Worm (Caenorhabditis elegans) whole organism, late embryonic: ENCODE measurements around the gene C34F6.7.

Experiments
- C08G9.2 ChIP-seq: sonication (generic microtip); optimal IDR thresholded peaks from 2 replicates; lab custom pipeline; 2016; ENCODE audit warnings: mild to moderate bottlenecking, missing genetic modification characterization, moderate library complexity, missing compliant biosample characterization
- C38D4.7 ChIP-seq: fragments of 200-800 bp; sonication (Bioruptor generic); optimal IDR thresholded peaks from 2 replicates; lab custom pipeline; 2018; ENCODE audit warnings: mild to moderate bottlenecking, missing genetic modification characterization, moderate library complexity, missing compliant biosample characterization
- F13H6.1 ChIP-seq: sonication (generic microtip); optimal IDR thresholded peaks from 2 replicates; lab custom pipeline; 2016; ENCODE audit warnings: missing genetic modification characterization, missing compliant biosample characterization
- K02D7.2 ChIP-seq: sonication (generic microtip); optimal IDR thresholded peaks from 2 replicates; lab custom pipeline; 2017; ENCODE audit warnings: mild to moderate bottlenecking, missing genetic modification characterization, missing compliant biosample characterization
- K09A11.1 ChIP-seq: sonication (generic microtip); optimal IDR thresholded peaks from 2 replicates; lab custom pipeline; 2017; ENCODE audit warnings: antibody characterized with exemption, mild to moderate bottlenecking, missing genetic modification characterization, missing compliant biosample characterization; ENCODE audit not compliant: insufficient read depth
- T23F11.4 ChIP-seq: fragments of 200-800 bp; sonication (Bioruptor generic); optimal IDR thresholded peaks from 2 replicates; lab custom pipeline; 2018; ENCODE audit warnings: mild to moderate bottlenecking, missing genetic modification characterization, missing compliant biosample characterization
- Y22D7AL.16 ChIP-seq: sonication (generic microtip); optimal IDR thresholded peaks from 2 replicates; lab custom pipeline; 2016; ENCODE audit warnings: missing genetic modification characterization, missing compliant biosample characterization
- ahr-1 ChIP-seq: sonication (generic microtip); optimal IDR thresholded peaks from 2 replicates; lab custom pipeline; 2016; ENCODE audit warnings: missing genetic modification characterization, missing compliant biosample characterization
- ama-1 ChIP-seq: fragments of 150-350 bp; optimal IDR thresholded peaks from 2 replicates; lab custom pipeline; 2014
- ceh-14 ChIP-seq: sonication (generic microtip); optimal IDR thresholded peaks from 2 replicates; lab custom pipeline; 2016; ENCODE audit warnings: missing genotype, missing genetic modification characterization, missing compliant biosample characterization
- ceh-18 ChIP-seq: sonication (generic microtip); optimal IDR thresholded peaks from 2 replicates; lab custom pipeline; 2016; ENCODE audit warnings: missing genetic modification characterization, missing compliant biosample characterization
- ceh-19 ChIP-seq: fragments of 200-800 bp; sonication (Bioruptor generic); optimal IDR thresholded peaks from 2 replicates; lab custom pipeline; 2018; ENCODE audit warnings: mild to moderate bottlenecking, missing genetic modification characterization, missing compliant biosample characterization
- ceh-2 ChIP-seq: sonication (generic microtip); optimal IDR thresholded peaks from 2 replicates; lab custom pipeline; 2016; ENCODE audit warnings: missing genotype, missing genetic modification characterization, missing compliant biosample characterization
- ceh-24 ChIP-seq: sonication (generic microtip); optimal IDR thresholded peaks from 2 replicates; lab custom pipeline; 2016; ENCODE audit warnings: mild to moderate bottlenecking, missing genetic modification characterization, missing compliant biosample characterization
- ceh-31 ChIP-seq: sonication (generic microtip); optimal IDR thresholded peaks from 2 replicates; lab custom pipeline; 2016; ENCODE audit warnings: missing genetic modification characterization, missing compliant biosample characterization
- ceh-34 ChIP-seq: sonication (generic microtip); optimal IDR thresholded peaks from 2 replicates; lab custom pipeline; 2016; ENCODE audit warnings: mild to moderate bottlenecking, missing genetic modification characterization, missing compliant biosample characterization
- ceh-45 ChIP-seq: fragments of 200-800 bp; sonication (Bioruptor generic); IDR thresholded peaks from 2 replicates; pipeline ENCODE4 v1.3.6; 2022; ENCODE audit warnings: missing genetic modification reagents, missing genetic modification characterization, missing compliant biosample characterization
- ceh-48 ChIP-seq: sonication (generic microtip); optimal IDR thresholded peaks from 2 replicates; lab custom pipeline; 2016; ENCODE audit warnings: missing genetic modification characterization, inconsistent platforms, missing compliant biosample characterization
- ceh-6 ChIP-seq: fragments of 200-800 bp; sonication (Bioruptor generic); optimal IDR thresholded peaks from 2 replicates; lab custom pipeline; 2018; ENCODE audit warnings: mild to moderate bottlenecking, missing genetic modification characterization, missing compliant biosample characterization
- ceh-9 ChIP-seq: sonication (generic microtip); optimal IDR thresholded peaks from 2 replicates; lab custom pipeline; 2016; ENCODE audit warnings: mild to moderate bottlenecking, missing genetic modification characterization, inconsistent platforms, missing compliant biosample characterization
- dmd-4 ChIP-seq: sonication (generic microtip); optimal IDR thresholded peaks from 2 replicates; lab custom pipeline; 2016; ENCODE audit warnings: borderline replicate concordance, missing genetic modification characterization, missing compliant biosample characterization
- dve-1 ChIP-seq: sonication (generic microtip); optimal IDR thresholded peaks from 2 replicates; lab custom pipeline; 2017; ENCODE audit warnings: antibody characterized with exemption, mild to moderate bottlenecking, missing genetic modification characterization, missing compliant biosample characterization
- ets-4 ChIP-seq: sonication (generic microtip); optimal IDR thresholded peaks from 2 replicates; lab custom pipeline; 2016; ENCODE audit warnings: missing genetic modification characterization, missing compliant biosample characterization
- fkh-10 ChIP-seq: fragments of 150-350 bp; optimal IDR thresholded peaks from 2 replicates; lab custom pipeline; 2014; ENCODE audit warnings: missing biosample characterization, missing genetic modification reagents, missing genetic modification characterization
- fkh-6 ChIP-seq: sonication (generic microtip); optimal IDR thresholded peaks from 2 replicates; lab custom pipeline; 2016; ENCODE audit warnings: missing genetic modification characterization, missing compliant biosample characterization
- hlh-13 ChIP-seq: fragments of 200-800 bp; sonication (Bioruptor generic); optimal IDR thresholded peaks from 2 replicates; lab custom pipeline; 2018; ENCODE audit warnings: mild to moderate bottlenecking, missing genetic modification characterization, missing compliant biosample characterization
- hlh-15 ChIP-seq: sonication (generic microtip); optimal IDR thresholded peaks from 2 replicates; lab custom pipeline; 2016; ENCODE audit warnings: missing genetic modification characterization, missing compliant biosample characterization
- hlh-6 ChIP-seq: sonication (generic microtip); optimal IDR thresholded peaks from 2 replicates; lab custom pipeline; 2016; ENCODE audit warnings: missing genotype, missing genetic modification characterization, missing compliant biosample characterization
- hlh-8 ChIP-seq: sonication (generic microtip); optimal IDR thresholded peaks from 2 replicates; lab custom pipeline; 2016; ENCODE audit warnings: missing genotype, missing genetic modification characterization, missing compliant biosample characterization
- lin-11 ChIP-seq: fragments of 200-800 bp; sonication (Bioruptor generic); optimal IDR thresholded peaks from 2 replicates; lab custom pipeline; 2018; ENCODE audit warnings: mild to moderate bottlenecking, missing genetic modification characterization, missing compliant biosample characterization
- mec-3 ChIP-seq: sonication (generic microtip); optimal IDR thresholded peaks from 2 replicates; lab custom pipeline; 2016; ENCODE audit warnings: borderline replicate concordance, missing genetic modification characterization, missing compliant biosample characterization
- nhr-11 ChIP-seq: fragments of 150-350 bp; optimal IDR thresholded peaks from 2 replicates; lab custom pipeline; 2014; ENCODE audit warnings: missing biosample characterization, missing genetic modification characterization
- nhr-232 ChIP-seq: sonication (generic microtip); optimal IDR thresholded peaks from 2 replicates; lab custom pipeline; 2016; ENCODE audit warnings: missing genetic modification characterization, missing compliant biosample characterization
- npax-4 ChIP-seq: sonication (generic microtip); optimal IDR thresholded peaks from 2 replicates; lab custom pipeline; 2016; ENCODE audit warnings: missing genetic modification characterization, missing compliant biosample characterization
- odd-2 ChIP-seq: sonication (generic microtip); optimal IDR thresholded peaks from 2 replicates; lab custom pipeline; 2017; ENCODE audit warnings: antibody characterized with exemption, mild to moderate bottlenecking, missing genetic modification characterization, missing compliant biosample characterization
- pag-3 ChIP-seq: sonication (generic microtip); optimal IDR thresholded peaks from 2 replicates; lab custom pipeline; 2016; ENCODE audit warnings: missing compliant biosample characterization, missing genetic modification characterization, borderline replicate concordance
- pha-2 ChIP-seq: sonication (generic microtip); optimal IDR thresholded peaks from 2 replicates; lab custom pipeline; 2017; ENCODE audit warnings: mild to moderate bottlenecking, missing genetic modification characterization, missing compliant biosample characterization
- ref-2 ChIP-seq: sonication (generic microtip); optimal IDR thresholded peaks from 2 replicates; lab custom pipeline; 2016; ENCODE audit warnings: missing genetic modification characterization, missing compliant biosample characterization
- rnt-1 ChIP-seq: sonication (generic microtip); optimal IDR thresholded peaks from 2 replicates; lab custom pipeline; 2016; ENCODE audit warnings: missing genetic modification characterization, missing compliant biosample characterization
- sdc-2 ChIP-seq: sonication (generic microtip); optimal IDR thresholded peaks from 2 replicates; lab custom pipeline; 2016; ENCODE audit warnings: missing genotype, missing genetic modification characterization, missing compliant biosample characterization
- sox-2 ChIP-seq: fragments of 200-800 bp; sonication (Bioruptor generic); IDR thresholded peaks from 2 replicates; pipeline ENCODE4 v1.3.6; 2022; ENCODE audit warnings: missing genetic modification reagents, missing genetic modification characterization, missing compliant biosample characterization
- syd-9 ChIP-seq: sonication (generic microtip); optimal IDR thresholded peaks from 2 replicates; lab custom pipeline; 2016; ENCODE audit warnings: mild to moderate bottlenecking, missing genetic modification characterization, moderate library complexity, missing compliant biosample characterization
- tbx-2 ChIP-seq: sonication (generic microtip); optimal IDR thresholded peaks from 2 replicates; lab custom pipeline; 2016; ENCODE audit warnings: missing genetic modification characterization, missing compliant biosample characterization
- tbx-7 ChIP-seq: sonication (generic microtip); optimal IDR thresholded peaks from 2 replicates; lab custom pipeline; 2016; ENCODE audit warnings: missing genotype, missing genetic modification characterization, missing compliant biosample characterization
- unc-42 ChIP-seq: sonication (generic microtip); optimal IDR thresholded peaks from 2 replicates; lab custom pipeline; 2016; ENCODE audit warnings: missing genotype, missing genetic modification characterization, missing compliant biosample characterization
- unc-55 ChIP-seq: sonication (generic microtip); optimal IDR thresholded peaks from 2 replicates; lab custom pipeline; 2017; ENCODE audit warnings: missing biosample characterization, missing genetic modification reagents, missing genetic modification characterization
- unc-86 ChIP-seq: sonication (generic microtip); optimal IDR thresholded peaks from 2 replicates; lab custom pipeline; 2016; ENCODE audit warnings: missing genetic modification characterization, missing compliant biosample characterization
- zip-5 ChIP-seq: sonication (generic microtip); optimal IDR thresholded peaks from 2 replicates; lab custom pipeline; 2016; ENCODE audit warnings: missing genetic modification characterization, missing compliant biosample characterization
- ztf-16 ChIP-seq: sonication (generic microtip); optimal IDR thresholded peaks from 2 replicates; lab custom pipeline; 2017; ENCODE audit warnings: missing genetic modification characterization, missing compliant biosample characterization

C34F6.7 gene

ce11 chrX:11257071-11257470, 41.8 kb upstream of the C34F6.7 start, which contains the start of gene C03A3.1 (continued):
- TF ChIP-seq sdc-2 (tag; lab: Kevin White, UChicago) (peak; percentile 69), pag-3 (tag; lab: Kevin White, UChicago) (no peak), odd-2 (no peak), unc-42 (tag; lab: Kevin White, UChicago) (peak; percentile 51), C08G9.2 (tag; lab: Kevin White, UChicago) (peak; percentile 52), ref-2 (tag; lab: Kevin White, UChicago) (peak; percentile 16), syd-9 (tag; lab: Kevin White, UChicago) (peak; percentile 65), hlh-8 (tag; lab: Kevin White, UChicago) (peak; percentile 33), nhr-232 (tag; lab: Kevin White, UChicago) (peak; percentile 3), zip-5 (tag; lab: Kevin White, UChicago) (no peak), ceh-45 (no peak), ceh-6 (GFP tag; lab: Kevin White, UChicago) (no peak), ceh-18 (tag; lab: Kevin White, UChicago) (peak; percentile 1), F13H6.1 (peak; percentile 12), ztf-16 (tag; lab: Kevin White, UChicago) (no peak)

ce11 chrX:11252429-11252828, 37.2 kb upstream of the C34F6.7 start:
- no peak for TF ChIP-seq ahr-1 (tag; lab: Kevin White, UChicago)
- TF ChIP-seq ceh-24, result peak; percentile 5
- no peak for TF ChIP-seq hlh-8 (tag; lab: Kevin White, UChicago)
- TF ChIP-seq syd-9 (tag; lab: Kevin White, UChicago), result peak; percentile 31
- TF ChIP-seq C38D4.7 (GFP tag; lab: Kevin White, UChicago), result peak; percentile 46
- peak; percentile 56 for TF ChIP-seq C08G9.2 (tag; lab: Kevin White, UChicago)
- TF ChIP-seq ceh-31 (tag; lab: Kevin White, UChicago), result no peak
- no peak for TF ChIP-seq pha-2 (tag; lab: Kevin White, UChicago)
- TF ChIP-seq ceh-48 (tag; lab: Kevin White, UChicago), result no peak
- peak; percentile 31 for TF ChIP-seq rnt-1
- peak; percentile 61 for TF ChIP-seq sdc-2 (tag; lab: Kevin White, UChicago)
- TF ChIP-seq ceh-18 (tag; lab: Kevin White, UChicago), result peak; percentile 53
- TF ChIP-seq tbx-7 (tag; lab: Kevin White, UChicago), result no peak
- TF ChIP-seq dmd-4 (tag; lab: Kevin White, UChicago), result no peak
- no peak for TF ChIP-seq mec-3 (tag; lab: Kevin White, UChicago)
- TF ChIP-seq nhr-11, result no peak
- TF ChIP-seq hlh-13 (GFP tag; lab: Kevin White, UChicago), result peak; percentile 24
- TF ChIP-seq hlh-6 (tag; lab: Kevin White, UChicago), result peak; percentile 31
- no peak for TF ChIP-seq ama-1 (lab: Kevin White, UChicago)
- TF ChIP-seq npax-4, result no peak
- TF ChIP-seq ceh-45, result no peak
- peak; percentile 25 for TF ChIP-seq zip-5 (tag; lab: Kevin White, UChicago)
- TF ChIP-seq pag-3 (tag; lab: Kevin White, UChicago), result no peak
- TF ChIP-seq unc-42 (tag; lab: Kevin White, UChicago), result no peak
- no peak for TF ChIP-seq odd-2
- TF ChIP-seq ets-4, result peak; percentile 30
- peak; percentile 68 for TF ChIP-seq ceh-6 (GFP tag; lab: Kevin White, UChicago)
- peak; percentile 76 for TF ChIP-seq ceh-19 (GFP tag; lab: Kevin White, UChicago)
- TF ChIP-seq tbx-2 (tag; lab: Kevin White, UChicago), result peak; percentile 34
- no peak for TF ChIP-seq dve-1
- peak; percentile 55 for TF ChIP-seq hlh-15
- peak; percentile 33 for TF ChIP-seq K09A11.1 (tag; lab: Kevin White, UChicago)
- TF ChIP-seq unc-55, result no peak
- peak; percentile 38 for TF ChIP-seq ceh-34 (tag; lab: Kevin White, UChicago)
- TF ChIP-seq ceh-9 (tag; lab: Kevin White, UChicago), result no peak
- peak; percentile 51 for TF ChIP-seq ztf-16 (tag; lab: Kevin White, UChicago)
- peak; percentile 72 for TF ChIP-seq ceh-14
- TF ChIP-seq T23F11.4 (GFP tag; lab: Kevin White, UChicago), result peak; percentile 44
- peak; percentile 61 for TF ChIP-seq fkh-6
- no peak for TF ChIP-seq fkh-10
- TF ChIP-seq sox-2, result no peak; the same call in 1 of the 2 replicates
- peak; percentile 48 for TF ChIP-seq lin-11 (tag; lab: Kevin White, UChicago)
- peak; percentile 30 for TF ChIP-seq unc-86
- peak; percentile 60 for TF ChIP-seq K02D7.2
- peak; percentile 50 for TF ChIP-seq ceh-2 (tag; lab: Kevin White, UChicago)
- TF ChIP-seq Y22D7AL.16 (tag; lab: Kevin White, UChicago), result no peak
